Worm (Caenorhabditis elegans): ENCODE measurements around the gene srx-3.

DNA sequence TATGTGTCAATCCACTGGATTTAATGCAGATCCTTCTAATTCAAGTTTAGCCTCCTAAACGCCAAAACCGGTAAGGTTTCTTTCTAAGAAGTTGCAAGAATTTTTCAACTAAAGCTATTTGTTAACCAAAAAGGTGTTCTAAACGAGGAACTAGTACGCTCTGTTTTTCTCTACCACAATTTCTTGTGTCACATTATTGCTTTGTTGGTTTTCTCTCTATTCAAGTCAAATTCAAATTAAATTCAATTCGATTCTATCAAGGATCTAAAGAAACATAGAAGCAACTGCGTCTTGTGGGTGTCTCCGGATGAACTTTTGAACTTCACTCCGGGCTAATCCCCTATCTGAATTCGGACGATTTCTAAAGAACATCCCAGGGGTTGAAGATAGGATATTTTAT is 11.1 kb downstream of the srx-3 start, which contains the start of gene oac-40:
- TF ChIP-seq nhr-25 (tag; optimal IDR thresholded peaks at IDR 0.05) (no peak), lin-13 (GFP tag; optimal IDR thresholded peaks at IDR 0.05) (no peak), mdl-1 (tag; optimal IDR thresholded peaks at IDR 0.05) (no peak), ztf-4 (tag; optimal IDR thresholded peaks at IDR 0.05) (no peak), unc-55 (GFP tag; optimal IDR thresholded peaks at IDR 0.05) (no peak), ztf-11 (tag; optimal IDR thresholded peaks at IDR 0.05) (no peak), ZK546.5 (tag; optimal IDR thresholded peaks at IDR 0.05) (no peak), snpc-4 (tag; optimal IDR thresholded peaks at IDR 0.05) (no peak), nhr-6 (tag; optimal IDR thresholded peaks at IDR 0.05) (no peak), Y55F3AM.14 (GFP tag; optimal IDR thresholded peaks at IDR 0.05) (no peak)

Measured in whole organism, L2 larva.